Worm (Caenorhabditis elegans): Measurements from ENCODE around the gene ctsa-3.2.

- TF ChIP-seq ama-1 (optimal IDR thresholded peaks at IDR 0.05), result no peak
- no peak for TF ChIP-seq tra-4 (tag; optimal IDR thresholded peaks at IDR 0.05)
- TF ChIP-seq ceh-36 (tag; optimal IDR thresholded peaks at IDR 0.05), result no peak
- no peak for TF ChIP-seq hmbx-1 (tag; optimal IDR thresholded peaks at IDR 0.05)
These were observed 17.2 kb upstream of the ctsa-3.2 start, which contains the start of gene chil-6 for ce11 chrII:9857791-9858190.
